Worm (Caenorhabditis elegans) whole organism, L2 larva: ENCODE measurements around the gene Y40C5A.4.

ENCODE experiments used
- elt-1 ChIP-seq: fragments of 150-350 bp; optimal IDR thresholded peaks from 2 replicates; lab custom pipeline; 2014; ENCODE audit warnings: missing biosample characterization, missing genetic modification characterization
- lin-39 ChIP-seq: fragments of 150-350 bp; optimal IDR thresholded peaks from 2 replicates; lab custom pipeline; 2014; ENCODE audit warnings: missing biosample characterization, missing genetic modification reagents, missing genetic modification characterization

DNA sequence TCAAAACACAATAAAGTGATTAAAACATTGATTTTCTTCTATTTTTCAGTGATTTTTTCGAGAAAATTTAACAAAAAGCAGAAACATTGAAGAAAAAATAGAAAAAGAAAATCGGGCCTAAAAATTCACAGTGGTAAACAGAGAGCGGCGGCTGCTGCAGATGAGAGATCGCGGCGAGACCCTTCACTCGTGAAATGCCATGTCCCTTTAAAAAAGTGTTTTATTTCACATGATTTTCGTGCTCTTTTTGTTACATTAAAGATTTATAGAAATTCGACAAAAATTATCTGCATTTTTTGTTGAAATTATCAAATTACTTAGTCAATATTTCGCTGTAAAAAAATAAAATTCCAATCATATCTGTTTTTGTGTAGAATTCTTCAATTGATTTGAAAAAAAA is 50.9 kb downstream of the Y40C5A.4 start:
- TF ChIP-seq elt-1 (no peak), lin-39 (tag; lab: Kevin White, UChicago) (no peak)
